Worm (Caenorhabditis elegans) whole organism, mixed stage, embryonic: ENCODE data around the gene srw-34.

Experiments
- M03D4.4 ChIP-seq: sonication (generic microtip); optimal IDR thresholded peaks from 2 replicates; lab custom pipeline; 2017; ENCODE audit warnings: mild to moderate bottlenecking, missing genetic modification characterization, missing compliant biosample characterization
- blmp-1 ChIP-seq: fragments of 150-350 bp; optimal IDR thresholded peaks from 2 replicates; lab custom pipeline; 2014; ENCODE audit warnings: missing biosample characterization, missing genetic modification characterization
- ceh-43 ChIP-seq: fragments of 200-800 bp; sonication (Bioruptor generic); optimal IDR thresholded peaks from 2 replicates; lab custom pipeline; 2018; ENCODE audit warnings: mild to moderate bottlenecking, missing genetic modification characterization, moderate library complexity, missing compliant biosample characterization
- cnd-1 ChIP-seq: fragments of 200-800 bp; sonication (Bioruptor generic); optimal IDR thresholded peaks from 2 replicates; lab custom pipeline; 2018; ENCODE audit warnings: mild to moderate bottlenecking, missing genetic modification characterization, missing compliant biosample characterization
- elt-1 ChIP-seq: sonication (generic microtip); optimal IDR thresholded peaks from 2 replicates; lab custom pipeline; 2017; ENCODE audit warnings: missing genetic modification characterization, mild to moderate bottlenecking, missing compliant biosample characterization, antibody characterized with exemption, moderate library complexity, borderline replicate concordance; ENCODE audit not compliant: insufficient read depth
- flh-1 ChIP-seq: fragments of 200-800 bp; sonication (Bioruptor generic); optimal IDR thresholded peaks from 2 replicates; lab custom pipeline; 2018; ENCODE audit warnings: mild to moderate bottlenecking, missing genetic modification characterization, moderate library complexity, missing compliant biosample characterization
- lsy-2 ChIP-seq: fragments of 150-350 bp; optimal IDR thresholded peaks from 2 replicates; lab custom pipeline; 2014; ENCODE audit warnings: missing biosample characterization, missing genetic modification characterization
- pha-4 ChIP-seq: fragments of 150-350 bp; optimal IDR thresholded peaks from 2 replicates; lab custom pipeline; 2018; ENCODE audit warnings: missing biosample characterization, missing genetic modification reagents, missing genetic modification characterization
- snpc-4 ChIP-seq: fragments of 150-350 bp; optimal IDR thresholded peaks from 2 replicates; lab custom pipeline; 2014; ENCODE audit warnings: missing biosample characterization, missing genetic modification characterization
- unc-39 ChIP-seq: fragments of 150-350 bp; optimal IDR thresholded peaks from 2 replicates; lab custom pipeline; 2014; ENCODE audit warnings: missing biosample characterization, missing genetic modification characterization
- unc-62 ChIP-seq: fragments of 150-350 bp; optimal IDR thresholded peaks from 2 replicates; lab custom pipeline; 2014; ENCODE audit warnings: missing biosample characterization, missing genetic modification reagents, missing genetic modification characterization

ce11 chrV:16494359-16494758 is 27.8 kb downstream of the srw-34 start, which contains the start of gene comt-2:
- TF ChIP-seq elt-1, result no peak
- TF ChIP-seq pha-4 (tag; lab: Kevin White, UChicago), result no peak
- no peak for TF ChIP-seq unc-62 (GFP tag; lab: Kevin White, UChicago)
- TF ChIP-seq cnd-1 (tag; lab: Kevin White, UChicago), result no peak
- TF ChIP-seq lsy-2 (tag; lab: Kevin White, UChicago), result no peak
- TF ChIP-seq blmp-1 (tag; lab: Kevin White, UChicago), result no peak
- no peak for TF ChIP-seq flh-1
- no peak for TF ChIP-seq ceh-43 (GFP tag; lab: Kevin White, UChicago)
- no peak for TF ChIP-seq M03D4.4
- no peak for TF ChIP-seq snpc-4
- no peak for TF ChIP-seq unc-39
